Worm (Caenorhabditis elegans): ENCODE results near the gene fbxb-103.

DNA sequence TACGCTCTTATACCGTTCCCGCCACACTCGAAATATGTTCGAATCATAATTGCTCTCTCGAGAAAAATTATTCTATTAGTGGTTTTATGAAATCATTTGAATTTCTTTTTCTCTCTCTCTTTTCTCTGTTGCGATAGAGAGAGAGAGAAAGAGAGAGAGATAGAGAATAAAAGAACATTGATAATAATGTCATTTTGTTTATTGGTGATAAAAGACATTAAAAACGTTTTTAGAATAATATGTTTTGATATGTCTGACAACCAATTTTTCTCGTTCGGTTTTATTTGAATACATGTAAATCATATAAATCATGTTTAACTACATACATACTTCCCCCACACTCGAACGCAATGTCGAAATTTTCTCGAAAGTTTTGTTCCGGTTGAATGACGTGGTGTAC lies 46.0 kb downstream of the fbxb-103 start:
- TF ChIP-seq nhr-76 (tag; optimal IDR thresholded peaks at IDR 0.05): no peak
- TF ChIP-seq pha-4 (tag; optimal IDR thresholded peaks at IDR 0.05): no peak
- TF ChIP-seq nhr-12 (tag; optimal IDR thresholded peaks at IDR 0.05): no peak
- no peak for TF ChIP-seq lin-32 (GFP tag; optimal IDR thresholded peaks at IDR 0.05)
- no peak for TF ChIP-seq elt-1 (tag; optimal IDR thresholded peaks at IDR 0.05; ENCODE audit: borderline replicate concordance, insufficient read depth)
- TF ChIP-seq lin-13 (tag; optimal IDR thresholded peaks at IDR 0.05): no peak
- no peak for TF ChIP-seq sem-2 (GFP tag; optimal IDR thresholded peaks at IDR 0.05)
- no peak for TF ChIP-seq hlh-1 (tag; optimal IDR thresholded peaks at IDR 0.05)
- no peak for TF ChIP-seq unc-62 (GFP tag; optimal IDR thresholded peaks at IDR 0.05)
- TF ChIP-seq ceh-83 (GFP tag; optimal IDR thresholded peaks at IDR 0.05): no peak
- TF ChIP-seq nhr-237 (tag; optimal IDR thresholded peaks at IDR 0.05): no peak
